Fruit fly (Drosophila melanogaster) whole organism, wandering third instar larva: Measurements from ENCODE around the gene CG43703.

Experiments
- CG32264 ChIP-seq: fragments of 200-800 bp; sonication (Bioruptor generic); optimal IDR thresholded peaks from 2 replicates; lab custom pipeline; 2016; ENCODE audit warnings: missing biosample characterization, missing genetic modification characterization
- CG9705 ChIP-seq: fragments of 200-800 bp; sonication (Bioruptor generic); optimal IDR thresholded peaks from 2 replicates; lab custom pipeline; 2018; ENCODE audit warnings: missing biosample characterization, mild to moderate bottlenecking, missing genetic modification characterization
- CrebA ChIP-seq: fragments of 200-800 bp; sonication (Bioruptor generic); optimal IDR thresholded peaks from 2 replicates; lab custom pipeline; 2016; ENCODE audit warnings: missing biosample characterization, mild to moderate bottlenecking, missing genetic modification characterization, borderline replicate concordance
- Dfd ChIP-seq: fragments of >200 bp; optimal IDR thresholded peaks from 2 replicates; lab custom pipeline; 2017; ENCODE audit warnings: missing biosample characterization, missing genetic modification characterization
- Dif ChIP-seq: fragments of 200-275, 200-300 bp; sonication (Bioruptor generic); optimal IDR thresholded peaks from 2 replicates; lab custom pipeline; 2018; ENCODE audit warnings: missing biosample characterization, missing genetic modification characterization; ENCODE audit not compliant: partially characterized antibody
- GATAd ChIP-seq: sonication (Bioruptor generic); optimal IDR thresholded peaks from 2 replicates; lab custom pipeline; 2016; ENCODE audit warnings: missing biosample characterization, missing genetic modification characterization
- HLH106 ChIP-seq: fragments of 200-800 bp; optimal IDR thresholded peaks from 3 replicates; lab custom pipeline; 2019; ENCODE audit warnings: missing biosample characterization, mild to moderate bottlenecking, missing genetic modification characterization, moderate library complexity
- Hnf4 ChIP-seq: fragments of 200-800 bp; sonication (Bioruptor generic); optimal IDR thresholded peaks from 2 replicates; lab custom pipeline; 2016; ENCODE audit warnings: missing biosample characterization, mild to moderate bottlenecking, missing genetic modification characterization
- Hr78 ChIP-seq: fragments of >200 bp; optimal IDR thresholded peaks from 2 replicates; lab custom pipeline; 2017; ENCODE audit warnings: missing biosample characterization, missing genetic modification characterization
- Hr83 ChIP-seq: fragments of 200-300 bp; sonication (Bioruptor generic); optimal IDR thresholded peaks from 2 replicates; lab custom pipeline; 2016; ENCODE audit warnings: missing biosample characterization, mild to moderate bottlenecking, missing genetic modification characterization, moderate library complexity; ENCODE audit not compliant: poor library complexity, severe bottlenecking
- Jra ChIP-seq: sonication (Bioruptor generic); optimal IDR thresholded peaks from 2 replicates; lab custom pipeline; 2016; ENCODE audit warnings: missing biosample characterization, missing genetic modification characterization
- Myc ChIP-seq: fragments of >200 bp; optimal IDR thresholded peaks from 2 replicates; lab custom pipeline; 2017
- N ChIP-seq: fragments of >200 bp; optimal IDR thresholded peaks from 2 replicates; lab custom pipeline; 2018; ENCODE audit warnings: missing biosample characterization, missing external identifiers, missing genetic modification characterization
- OdsH ChIP-seq: fragments of 200-800 bp; sonication (Bioruptor generic); optimal IDR thresholded peaks from 2 replicates; lab custom pipeline; 2016; ENCODE audit warnings: missing biosample characterization, mild to moderate bottlenecking, missing genetic modification characterization
- Rel ChIP-seq, 2 experiments: fragments of 200-800 bp; sonication (Bioruptor generic) in 1 of 2; optimal IDR thresholded peaks; 2 replicates in 1 of 2; 3 replicates in 1 of 2; lab custom pipeline; 2016 to 2019; ENCODE audit warnings: mild to moderate bottlenecking in 2 of 2, missing biosample characterization in 2 of 2, missing genetic modification characterization in 2 of 2, moderate library complexity in 1 of 2
- Sp1 ChIP-seq: fragments of 200-800 bp; sonication (Bioruptor generic); optimal IDR thresholded peaks from 3 replicates; lab custom pipeline; 2019; ENCODE audit warnings: missing biosample characterization, mild to moderate bottlenecking, missing genetic modification characterization, moderate library complexity
- Vsx2 ChIP-seq: fragments of 200-300, 225-300 bp; sonication (Bioruptor generic); optimal IDR thresholded peaks from 2 replicates; lab custom pipeline; 2018; ENCODE audit warnings: missing biosample characterization, missing genetic modification characterization; ENCODE audit not compliant: partially characterized antibody
- brk ChIP-seq: fragments of 200-800 bp; sonication (Bioruptor generic); optimal IDR thresholded peaks from 2 replicates; lab custom pipeline; 2016; ENCODE audit warnings: missing biosample characterization, mild to moderate bottlenecking, missing genetic modification characterization
- dl ChIP-seq, 2 experiments: fragments of 175-275, 200-275 bp in 1 of 2; fragments of 200-275 bp in 1 of 2; sonication (Bioruptor generic); optimal IDR thresholded peaks; lab custom pipeline; 2018; ENCODE audit warnings: mild to moderate bottlenecking in 2 of 2, missing biosample characterization in 2 of 2, missing genetic modification characterization in 2 of 2, moderate library complexity in 2 of 2; ENCODE audit not compliant: partially characterized antibody in 2 of 2, insufficient read depth in 1 of 2
- dmrt93B ChIP-seq: fragments of 200-800 bp; sonication (Bioruptor generic); optimal IDR thresholded peaks from 2 replicates; lab custom pipeline; 2018; ENCODE audit warnings: missing biosample characterization, mild to moderate bottlenecking, missing genetic modification characterization
- dsf ChIP-seq: sonication (Bioruptor generic); optimal IDR thresholded peaks from 2 replicates; lab custom pipeline; 2016; ENCODE audit warnings: missing biosample characterization, missing genetic modification characterization, borderline replicate concordance
- ey ChIP-seq: fragments of 200-800 bp; sonication (Bioruptor generic); optimal IDR thresholded peaks from 2 replicates; lab custom pipeline; 2016; ENCODE audit warnings: missing biosample characterization, missing genetic modification characterization
- foxo ChIP-seq, 2 experiments: fragments of 200-800 bp; sonication (Bioruptor generic); optimal IDR thresholded peaks; 2 replicates in 1 of 2; 3 replicates in 1 of 2; lab custom pipeline; 2016 to 2017; ENCODE audit warnings: missing biosample characterization in 2 of 2, missing genetic modification characterization in 2 of 2
- fru ChIP-seq: fragments of 200-800 bp; sonication (Bioruptor generic); optimal IDR thresholded peaks from 3 replicates; lab custom pipeline; 2016; ENCODE audit warnings: missing biosample characterization, mild to moderate bottlenecking, missing genetic modification characterization
- h ChIP-seq: fragments of 200-800 bp; sonication (Bioruptor generic); optimal IDR thresholded peaks from 3 replicates; lab custom pipeline; 2016; ENCODE audit warnings: missing biosample characterization, mild to moderate bottlenecking, missing genetic modification characterization
- lola ChIP-seq: fragments of >200 bp; optimal IDR thresholded peaks from 2 replicates; lab custom pipeline; 2017; ENCODE audit warnings: missing biosample characterization, missing genetic modification characterization
- pan ChIP-seq: fragments of >200 bp; optimal IDR thresholded peaks from 2 replicates; lab custom pipeline; 2017
- psq ChIP-seq: fragments of 200-800 bp; sonication (Bioruptor generic); optimal IDR thresholded peaks from 3 replicates; lab custom pipeline; 2017; ENCODE audit warnings: missing biosample characterization, mild to moderate bottlenecking, missing genetic modification characterization, moderate library complexity
- sage ChIP-seq: fragments of 200-800 bp; sonication (Bioruptor generic); optimal IDR thresholded peaks from 2 replicates; lab custom pipeline; 2016; ENCODE audit warnings: missing biosample characterization, mild to moderate bottlenecking, missing genetic modification characterization
- tai ChIP-seq: sonication (Bioruptor generic); optimal IDR thresholded peaks from 2 replicates; lab custom pipeline; 2016; ENCODE audit warnings: missing biosample characterization, missing genetic modification characterization
- usp ChIP-seq: fragments of >200 bp; optimal IDR thresholded peaks from 2 replicates; lab custom pipeline; 2017; ENCODE audit warnings: missing biosample characterization, missing genetic modification characterization
- woc ChIP-seq: sonication (Bioruptor generic); optimal IDR thresholded peaks from 2 replicates; lab custom pipeline; 2016; ENCODE audit warnings: missing biosample characterization, mild to moderate bottlenecking, missing genetic modification characterization

Gene CG43703

DNA sequence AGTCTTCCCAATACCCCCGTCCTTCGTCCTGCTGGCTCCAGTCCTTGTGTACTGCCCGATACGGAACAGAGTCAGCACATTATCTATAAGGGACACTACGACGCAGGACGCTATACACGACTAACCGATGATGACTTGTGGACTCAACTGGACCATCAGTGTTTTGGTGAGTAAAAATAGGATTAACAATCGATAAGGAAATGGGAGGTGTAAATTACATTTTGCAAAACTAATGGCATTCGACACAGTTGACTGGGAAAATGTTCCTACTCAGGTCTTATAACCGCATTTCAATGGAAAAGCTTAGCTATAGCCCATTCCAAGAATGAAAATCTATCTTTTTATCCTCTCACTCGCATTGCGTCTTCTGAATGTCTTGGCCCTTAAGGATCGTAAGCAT, at the start of gene CG43703:
Gene CG43703, plus strand, starts transcription at position 301 of the 400 bp plus-strand sequence.
- TF ChIP-seq sage (GFP tag; lab: Kevin White, UChicago), result no peak
- no peak for TF ChIP-seq lola (GFP tag; lab: Kevin White, UChicago)
- no peak for TF ChIP-seq CrebA (GFP tag; lab: Kevin White, UChicago)
- TF ChIP-seq fru (GFP tag; lab: Kevin White, UChicago), result no peak
- TF ChIP-seq N, result no peak
- TF ChIP-seq foxo (GFP tag; optimal IDR thresholded peaks at IDR 0.05; lab: Kevin White, UChicago), result no peak
- no peak for TF ChIP-seq Hnf4 (GFP tag; lab: Kevin White, UChicago)
- no peak for TF ChIP-seq Rel (GFP tag; optimal IDR thresholded peaks at IDR 0.05; lab: Kevin White, UChicago)
- TF ChIP-seq Rel (tag; optimal IDR thresholded peaks at IDR 0.05; lab: Kevin White, UChicago), result no peak
- TF ChIP-seq Jra (GFP tag; lab: Kevin White, UChicago), result no peak
- TF ChIP-seq brk (GFP tag; lab: Kevin White, UChicago), result no peak
- TF ChIP-seq pan (lab: Kevin White, UChicago), result no peak
- no peak for TF ChIP-seq Dfd
- TF ChIP-seq OdsH (GFP tag; lab: Kevin White, UChicago), result no peak
- no peak for TF ChIP-seq Hr78
- TF ChIP-seq tai, result no peak
- TF ChIP-seq CG9705, result no peak
- no peak for TF ChIP-seq h (GFP tag; lab: Kevin White, UChicago)
- TF ChIP-seq Dif (GFP tag; lab: Kevin White, UChicago), result no peak
- TF ChIP-seq woc (GFP tag; lab: Kevin White, UChicago), result no peak

dm6 chr2L:3717673-3718235, 47.5 kb upstream of the CG43703 start, which contains the start of the genes lectin-24A and Shaw:
Gene lectin-24A, minus strand, starts transcription at chr2L:3717773.
Gene Shaw, plus strand, starts transcription at chr2L:3718185.
- TF ChIP-seq dmrt93B (GFP tag; lab: Kevin White, UChicago) (no peak), fru (GFP tag; lab: Kevin White, UChicago) (no peak), dsf (GFP tag; lab: Kevin White, UChicago) (no peak), Hnf4 (GFP tag; lab: Kevin White, UChicago) (no peak), foxo (GFP tag; optimal IDR thresholded peaks at IDR 0.05; lab: Kevin White, UChicago) (no peak), dl (GFP tag; optimal IDR thresholded peaks at IDR 0.05; lab: Kevin White, UChicago; ENCODE audit: insufficient read depth in 1 of 2, partially characterized antibody in 2 of 2) (no peak), Hr83 (no peak), CrebA (GFP tag; lab: Kevin White, UChicago) (no peak), Vsx2 (GFP tag; lab: Kevin White, UChicago) (no peak), sage (GFP tag; lab: Kevin White, UChicago) (no peak), Jra (GFP tag; lab: Kevin White, UChicago) (no peak), CG9705 (no peak), woc (GFP tag; lab: Kevin White, UChicago) (no peak), pan (lab: Kevin White, UChicago) (no peak), usp (GFP tag; lab: Kevin White, UChicago) (no peak), psq (GFP tag; lab: Kevin White, UChicago) (no peak), Sp1 (GFP tag; lab: Kevin White, UChicago) (no peak)
- TF ChIP-seq, all 38 proteins: peak for 0

- TF ChIP-seq fru (GFP tag; lab: Kevin White, UChicago) (peak; percentile 15), woc (GFP tag; lab: Kevin White, UChicago) (no peak), OdsH (GFP tag; lab: Kevin White, UChicago) (no peak), ey (GFP tag; lab: Kevin White, UChicago) (no peak), psq (GFP tag; lab: Kevin White, UChicago) (no peak), HLH106 (no peak), h (GFP tag; lab: Kevin White, UChicago) (peak; percentile 17), GATAd (GFP tag; lab: Kevin White, UChicago) (no peak), dmrt93B (GFP tag; lab: Kevin White, UChicago) (peak; percentile 1), CG32264 (GFP tag; lab: Kevin White, UChicago) (no peak), Rel (GFP tag; optimal IDR thresholded peaks at IDR 0.05; lab: Kevin White, UChicago) (no peak), Rel (tag; optimal IDR thresholded peaks at IDR 0.05; lab: Kevin White, UChicago) (no peak), Myc (lab: Kevin White, UChicago) (no peak), N (no peak)
- TF ChIP-seq, all 38 proteins: peak for 3
Measured at dm6 chr2L:3719414-3719959, 45.8 kb upstream of the CG43703 start.
